Worm (Caenorhabditis elegans): ENCODE data around the gene T01C8.3.
A peak's percentile ranks its signal among the peaks of the same experiment; 100 is the strongest.

The T01C8.3 gene

ce11 chrX:16793470-16793869 is 10.5 kb upstream of the T01C8.3 start (continued):
- TF ChIP-seq lin-35 (GFP tag; optimal IDR thresholded peaks at IDR 0.05) (no peak), rcor-1 (GFP tag; IDR thresholded peaks at IDR 0.05) (no peak)

- no peak for TF ChIP-seq hmg-20 (GFP tag; IDR thresholded peaks at IDR 0.05)
- TF ChIP-seq zfh-2 (GFP tag; conservative IDR thresholded peaks at IDR 0.05) = peak; percentile 64
Observed at ce11 chrX:16792700-16793176, 9.7 kb upstream of the T01C8.3 start, which contains the start of gene got-1.2. Gene got-1.2, minus strand, starts transcription at chrX:16793126.

- TF ChIP-seq aptf-2 (GFP tag; conservative IDR thresholded peaks at IDR 0.05) (no peak), zim-3 (tag; optimal IDR thresholded peaks at IDR 0.05) (no peak), hmg-20 (GFP tag; IDR thresholded peaks at IDR 0.05) (no peak), hmg-1.2 (GFP tag; IDR thresholded peaks at IDR 0.05) (no peak), attf-6 (GFP tag; IDR thresholded peaks at IDR 0.05) (no peak), lir-1 (GFP tag; conservative IDR thresholded peaks at IDR 0.05) (no peak), F22D6.2 (tag; optimal IDR thresholded peaks at IDR 0.05) (no peak), snpc-4 (GFP tag; optimal IDR thresholded peaks at IDR 0.05) (no peak), snpc-4 (tag; optimal IDR thresholded peaks at IDR 0.05) (no peak), lsl-1 (GFP tag; optimal IDR thresholded peaks at IDR 0.05) (no peak), chd-7 (tag; optimal IDR thresholded peaks at IDR 0.05) (no peak), xnd-1 (tag; optimal IDR thresholded peaks at IDR 0.05) (no peak), F39B2.1 (GFP tag; IDR thresholded peaks at IDR 0.05) (no peak), F33H1.4 (GFP tag; IDR thresholded peaks at IDR 0.05) (no peak), nhr-120 (GFP tag; IDR thresholded peaks at IDR 0.05) (no peak), nhr-179 (tag; optimal IDR thresholded peaks at IDR 0.05) (no peak)
Observed at ce11 chrX:16787152-16787551, 4.1 kb upstream of the T01C8.3 start.

- TF ChIP-seq ztf-25 (GFP tag; IDR thresholded peaks at IDR 0.05) (no peak), T26A5.8 (tag; optimal IDR thresholded peaks at IDR 0.05) (no peak), lin-26 (GFP tag; IDR thresholded peaks at IDR 0.05) (no peak), C17E4.6 (GFP tag; IDR thresholded peaks at IDR 0.05) (no peak), ceh-27 (GFP tag; optimal IDR thresholded peaks at IDR 0.05) (peak; percentile 6), B0336.3 (GFP tag; IDR thresholded peaks at IDR 0.05) (no peak), ztf-26 (tag; optimal IDR thresholded peaks at IDR 0.05) (peak; percentile 0), ceh-58 (GFP tag; IDR thresholded peaks at IDR 0.05) (no peak), nhr-90 (tag; optimal IDR thresholded peaks at IDR 0.05) (no peak)
Observed at ce11 chrX:16786021-16786488, 3.0 kb upstream of the T01C8.3 start, which contains the start of gene T01C8.2. Gene T01C8.2, plus strand, starts transcription at chrX:16786438.

ce11 chrX:16784038-16784437 is 1.0 kb upstream of the T01C8.3 start:
- TF ChIP-seq Y67H2A.10 (GFP tag; conservative IDR thresholded peaks at IDR 0.05) (no peak), nfyb-1 (GFP tag; IDR thresholded peaks at IDR 0.05) (no peak), D2030.7 (GFP tag; IDR thresholded peaks at IDR 0.05) (no peak)

ce11 chrX:16775335-16775835 is 7.6 kb downstream of the T01C8.3 start:
- TF ChIP-seq ets-4 (GFP tag; optimal IDR thresholded peaks at IDR 0.05) = peak; percentile 43
- no peak for TF ChIP-seq fkh-3 (tag; optimal IDR thresholded peaks at IDR 0.05)
- peak; percentile 62 for TF ChIP-seq lin-40 (tag; optimal IDR thresholded peaks at IDR 0.05)
- no peak for TF ChIP-seq snpc-3.4 (tag; optimal IDR thresholded peaks at IDR 0.05)
- TF ChIP-seq Y56A3A.18 (GFP tag; IDR thresholded peaks at IDR 0.05) = no peak
- peak; percentile 13 for TF ChIP-seq ztf-22 (GFP tag; optimal IDR thresholded peaks at IDR 0.05)
- TF ChIP-seq cebp-1 (GFP tag; IDR thresholded peaks at IDR 0.05) = no peak
- TF ChIP-seq cebp-1 (tag; optimal IDR thresholded peaks at IDR 0.05) = no peak
- TF ChIP-seq somi-1 (GFP tag; optimal IDR thresholded peaks at IDR 0.05) = peak; percentile 79
- TF ChIP-seq pbrm-1 (GFP tag; IDR thresholded peaks at IDR 0.05) = no peak
- peak; percentile 97 for TF ChIP-seq nhr-80 (tag; optimal IDR thresholded peaks at IDR 0.05)
- peak; percentile 68 for TF ChIP-seq ztf-26 (tag; optimal IDR thresholded peaks at IDR 0.05)
- TF ChIP-seq tbp1 (GFP tag; optimal IDR thresholded peaks at IDR 0.05) = peak; percentile 8

All from whole organism, young adult.